Worm (Caenorhabditis elegans) whole organism, young adult: ENCODE data around the gene atg-2.

Experiments
- C06A6.2 ChIP-seq: fragments of 200-800 bp; sonication (Bioruptor generic); conservative IDR thresholded peaks from 2 replicates; pipeline ENCODE4 v1.3.6; 2022; ENCODE audit warnings: missing genetic modification characterization, missing compliant biosample characterization
- D2030.7 ChIP-seq: fragments of 200-800 bp; sonication (Bioruptor generic); IDR thresholded peaks from 2 replicates; pipeline ENCODE4 v1.3.6; 2022; ENCODE audit warnings: missing genetic modification reagents, missing genetic modification characterization, missing compliant biosample characterization
- F10E7.11 ChIP-seq: sonication (generic microtip); optimal IDR thresholded peaks from 2 replicates; lab custom pipeline; 2017; ENCODE audit warnings: mild to moderate bottlenecking, missing genetic modification characterization, moderate library complexity, missing compliant biosample characterization
- F49E8.2 ChIP-seq: sonication (generic microtip); optimal IDR thresholded peaks from 3 replicates; lab custom pipeline; 2017; ENCODE audit warnings: missing genetic modification characterization, mild to moderate bottlenecking, missing compliant biosample characterization, antibody characterized with exemption, moderate library complexity; ENCODE audit not compliant: insufficient read depth
- K12H6.12 ChIP-seq: fragments of 200-800 bp; sonication (Bioruptor generic); optimal IDR thresholded peaks from 2 replicates; lab custom pipeline; 2018; ENCODE audit warnings: mild to moderate bottlenecking, missing genetic modification characterization, missing compliant biosample characterization
- T07F8.4 ChIP-seq: sonication (generic microtip); optimal IDR thresholded peaks from 2 replicates; lab custom pipeline; 2016; ENCODE audit warnings: mild to moderate bottlenecking, missing genetic modification characterization, moderate library complexity, missing compliant biosample characterization
- Y67H2A.10 ChIP-seq: fragments of 200-800 bp; sonication (Bioruptor generic); conservative IDR thresholded peaks from 2 replicates; pipeline ENCODE4 v1.3.6; 2022; ENCODE audit warnings: missing genetic modification reagents, missing genetic modification characterization, missing compliant biosample characterization
- Y95B8A.8 ChIP-seq: fragments of 200-800 bp; sonication (Bioruptor generic); IDR thresholded peaks from 2 replicates; pipeline ENCODE4 v1.3.6; 2022; ENCODE audit warnings: missing genetic modification reagents, missing genetic modification characterization, missing compliant biosample characterization
- athp-1 ChIP-seq: sonication (generic microtip); optimal IDR thresholded peaks from 2 replicates; lab custom pipeline; 2017; ENCODE audit warnings: mild to moderate bottlenecking, missing genetic modification characterization, missing compliant biosample characterization
- cebp-1 ChIP-seq, 2 experiments: fragments of 200-800 bp in 1 of 2; sonication (Bioruptor generic) in 1 of 2; sonication (generic microtip) in 1 of 2; IDR thresholded peaks in 1 of 2; optimal IDR thresholded peaks in 1 of 2; 2 replicates each; pipeline versions ENCODE4 v1.3.6 to Lab custom; 2017 to 2022; ENCODE audit warnings: missing compliant biosample characterization in 2 of 2, missing genetic modification characterization in 2 of 2, mild to moderate bottlenecking in 1 of 2, missing genetic modification reagents in 1 of 2, moderate library complexity in 1 of 2
- ceh-100 ChIP-seq: fragments of 200-800 bp; sonication (Bioruptor generic); IDR thresholded peaks from 2 replicates; pipeline ENCODE4 v1.3.6; 2022; ENCODE audit warnings: missing genetic modification reagents, missing genetic modification characterization, missing compliant biosample characterization
- ceh-27 ChIP-seq: fragments of 200-800 bp; sonication (Bioruptor generic); optimal IDR thresholded peaks from 2 replicates; lab custom pipeline; 2018; ENCODE audit warnings: mild to moderate bottlenecking, missing genetic modification characterization, moderate library complexity, missing compliant biosample characterization
- efl-1 ChIP-seq: fragments of 150-350 bp; optimal IDR thresholded peaks from 2 replicates; lab custom pipeline; 2014; ENCODE audit warnings: missing biosample characterization, missing genetic modification reagents, missing genetic modification characterization
- ekl-4 ChIP-seq: fragments of 200-800 bp; sonication (Bioruptor generic); IDR thresholded peaks from 2 replicates; pipeline ENCODE4 v1.3.6; 2022; ENCODE audit warnings: missing genetic modification reagents, missing genetic modification characterization, missing compliant biosample characterization
- gei-17 ChIP-seq: fragments of 200-800 bp; sonication (Bioruptor generic); optimal IDR thresholded peaks from 2 replicates; lab custom pipeline; 2018; ENCODE audit warnings: mild to moderate bottlenecking, missing genetic modification characterization, missing compliant biosample characterization
- hmg-1.2 ChIP-seq: fragments of 200-800 bp; sonication (Bioruptor generic); IDR thresholded peaks from 2 replicates; pipeline ENCODE4 v1.3.6; 2022; ENCODE audit warnings: missing genetic modification reagents, missing genetic modification characterization, missing compliant biosample characterization
- lag-1 ChIP-seq: fragments of 200-800 bp; sonication (Bioruptor generic); IDR thresholded peaks from 2 replicates; pipeline ENCODE4 v1.3.6; 2022; ENCODE audit warnings: missing genetic modification reagents, missing genetic modification characterization, missing compliant biosample characterization
- let-607 ChIP-seq, 2 experiments: fragments of 200-800 bp in 1 of 2; sonication (Bioruptor generic) in 1 of 2; sonication (generic microtip) in 1 of 2; optimal IDR thresholded peaks; 2 replicates each; lab custom pipeline; 2016 to 2018; ENCODE audit warnings: mild to moderate bottlenecking in 2 of 2, missing compliant biosample characterization in 2 of 2, missing genetic modification characterization in 2 of 2, moderate library complexity in 2 of 2, missing genotype in 1 of 2
- lin-40 ChIP-seq: sonication (generic microtip); optimal IDR thresholded peaks from 2 replicates; lab custom pipeline; 2016; ENCODE audit warnings: missing genetic modification characterization, mild to moderate bottlenecking, missing compliant biosample characterization, missing genotype, missing genetic modification reagents
- lsy-27 ChIP-seq: sonication (generic microtip); optimal IDR thresholded peaks from 2 replicates; lab custom pipeline; 2017; ENCODE audit warnings: missing genetic modification characterization, mild to moderate bottlenecking, missing compliant biosample characterization, antibody characterized with exemption, missing genotype, borderline replicate concordance; ENCODE audit not compliant: insufficient read depth
- mcd-1 ChIP-seq: fragments of 200-800 bp; sonication (Bioruptor generic); IDR thresholded peaks from 2 replicates; pipeline ENCODE4 v1.3.6; 2022; ENCODE audit warnings: missing genetic modification reagents, missing genetic modification characterization, missing compliant biosample characterization
- mes-4 ChIP-seq: sonication (generic microtip); optimal IDR thresholded peaks from 2 replicates; lab custom pipeline; 2016; ENCODE audit warnings: missing genotype, missing genetic modification characterization, missing compliant biosample characterization
- nfyb-1 ChIP-seq: fragments of 200-800 bp; sonication (Bioruptor generic); IDR thresholded peaks from 2 replicates; pipeline ENCODE4 v1.3.6; 2022; ENCODE audit warnings: missing genetic modification reagents, missing genetic modification characterization, missing compliant biosample characterization
- nhr-179 ChIP-seq: sonication (generic microtip); optimal IDR thresholded peaks from 2 replicates; lab custom pipeline; 2016; ENCODE audit warnings: mild to moderate bottlenecking, missing genetic modification characterization, missing compliant biosample characterization
- nhr-80 ChIP-seq: sonication (generic microtip); optimal IDR thresholded peaks from 2 replicates; lab custom pipeline; 2016; ENCODE audit warnings: missing genetic modification characterization, missing compliant biosample characterization
- rec-8 ChIP-seq, 2 experiments: sonication (generic microtip); optimal IDR thresholded peaks; 2 replicates each; lab custom pipeline; 2016; ENCODE audit warnings: mild to moderate bottlenecking in 2 of 2, missing genetic modification characterization in 2 of 2, missing genetic modification reagents in 2 of 2, missing genotype in 2 of 2, missing biosample characterization in 1 of 2, missing compliant biosample characterization in 1 of 2, moderate library complexity in 1 of 2
- sea-2 ChIP-seq: fragments of 200-800 bp; sonication (Bioruptor generic); IDR thresholded peaks from 2 replicates; pipeline ENCODE4 v1.3.6; 2022; ENCODE audit warnings: missing genetic modification characterization, missing compliant biosample characterization
- somi-1 ChIP-seq: fragments of 200-800 bp; sonication (Bioruptor generic); optimal IDR thresholded peaks from 2 replicates; lab custom pipeline; 2018; ENCODE audit warnings: mild to moderate bottlenecking, missing genetic modification characterization, missing compliant biosample characterization
- tbp1 ChIP-seq: fragments of 200-800 bp; sonication (Bioruptor generic); optimal IDR thresholded peaks from 2 replicates; lab custom pipeline; 2018; ENCODE audit warnings: mild to moderate bottlenecking, missing genetic modification characterization, missing compliant biosample characterization
- unc-62 ChIP-seq: fragments of 150-350 bp; optimal IDR thresholded peaks from 2 replicates; lab custom pipeline; 2014; ENCODE audit warnings: missing biosample characterization, missing genetic modification reagents, missing genetic modification characterization
- zim-3 ChIP-seq: sonication (generic microtip); optimal IDR thresholded peaks from 2 replicates; lab custom pipeline; 2017; ENCODE audit warnings: mild to moderate bottlenecking, missing genetic modification characterization, moderate library complexity, missing compliant biosample characterization

The atg-2 gene

DNA sequence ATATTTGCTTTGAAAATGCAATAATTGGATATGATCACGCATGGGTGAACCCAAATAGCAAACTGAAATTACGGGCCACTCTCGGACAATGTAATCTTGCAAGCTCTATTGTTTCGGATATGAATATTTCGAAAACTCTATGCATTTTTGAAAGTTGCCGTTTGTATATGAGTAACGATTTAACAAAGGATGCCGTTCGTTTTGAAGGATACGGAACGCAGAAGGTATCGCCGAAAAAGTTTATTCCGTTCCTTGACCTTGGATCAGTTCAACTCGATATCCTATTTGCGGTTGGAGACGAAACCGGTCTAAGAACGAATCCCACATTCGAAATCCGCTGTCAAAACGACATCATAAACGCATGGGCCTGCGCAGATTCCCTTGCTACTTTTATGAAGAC, 6.5 kb downstream of the atg-2 start:
- no peak for TF ChIP-seq Y95B8A.8 (GFP tag; lab: Robert Waterston, UW)
- no peak for TF ChIP-seq somi-1 (GFP tag; lab: Kevin White, UChicago)
- TF ChIP-seq ekl-4 (GFP tag; lab: Robert Waterston, UW): no peak
- TF ChIP-seq mes-4 (tag; lab: Kevin White, UChicago): no peak
- no peak for TF ChIP-seq lsy-27 (tag; lab: Kevin White, UChicago)
- TF ChIP-seq athp-1 (tag; lab: Kevin White, UChicago): no peak
- TF ChIP-seq F10E7.11 (tag; lab: Kevin White, UChicago): no peak
- no peak for TF ChIP-seq K12H6.12 (tag; lab: Kevin White, UChicago)

DNA sequence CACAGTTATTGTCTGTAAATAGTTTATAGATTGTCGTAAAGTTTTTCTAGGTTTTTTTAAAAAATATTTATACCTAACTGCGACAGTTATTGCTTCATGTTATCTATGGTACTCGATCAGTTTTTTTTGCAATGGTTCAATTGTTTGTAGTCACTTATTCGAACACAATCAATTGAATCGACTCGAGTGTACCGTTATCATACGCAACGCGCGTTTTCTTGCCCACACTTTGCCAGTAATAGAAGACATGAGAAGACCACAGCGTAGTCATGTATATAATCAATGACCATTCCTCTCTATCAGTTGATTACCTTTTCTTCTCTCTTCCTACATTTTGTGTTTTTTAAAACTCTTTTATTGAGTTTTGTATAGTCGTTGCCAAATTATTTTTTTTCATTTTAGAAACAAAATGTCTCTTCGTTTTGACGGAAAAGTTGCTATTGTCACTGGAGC, 11.5 kb downstream of the atg-2 start, which contains the start of gene dhs-28:
Gene dhs-28 (plus strand): TSS at position 403 of the 453 bp plus-strand sequence.
- TF ChIP-seq lin-40 (no peak), T07F8.4 (tag; lab: Kevin White, UChicago) (no peak), Y67H2A.10 (GFP tag; lab: Robert Waterston, UW) (no peak), unc-62 (GFP tag; lab: Kevin White, UChicago) (peak; percentile 6), mcd-1 (GFP tag; lab: Robert Waterston, UW) (no peak), nhr-80 (tag; lab: Kevin White, UChicago) (peak; percentile 85), nfyb-1 (no peak), rec-8 (tag; optimal IDR thresholded peaks at IDR 0.05; lab: Kevin White, UChicago) (no peak), efl-1 (GFP tag; lab: Kevin White, UChicago) (no peak), D2030.7 (GFP tag; lab: Robert Waterston, UW) (no peak), F49E8.2 (no peak), zim-3 (tag; lab: Kevin White, UChicago) (no peak), cebp-1 (GFP tag; IDR thresholded peaks at IDR 0.05; lab: Robert Waterston, UW) (no peak), cebp-1 (tag; optimal IDR thresholded peaks at IDR 0.05; lab: Kevin White, UChicago) (peak; percentile 27), tbp1 (GFP tag; lab: Kevin White, UChicago) (peak; percentile 23), ceh-100 (GFP tag; lab: Robert Waterston, UW) (no peak)

DNA sequence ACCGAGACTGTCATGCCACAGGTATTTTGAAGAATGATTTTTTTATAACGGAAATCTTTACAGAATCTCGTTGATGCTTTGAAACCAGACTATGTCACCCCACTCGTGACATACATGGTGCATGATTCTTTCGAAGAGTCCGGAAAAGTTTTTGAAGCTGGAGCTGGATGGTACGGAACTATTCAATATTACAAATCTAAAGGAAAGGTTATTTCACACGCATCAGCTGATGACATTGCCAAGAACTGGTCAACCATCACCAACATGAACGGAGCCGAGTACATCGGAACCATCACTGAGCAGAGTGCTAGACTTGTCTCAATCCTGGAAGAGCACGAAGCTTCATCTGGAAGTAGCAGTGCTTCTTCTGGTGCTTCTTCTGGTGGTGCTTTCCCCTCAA, 12.6 kb downstream of the atg-2 start:
- no peak for TF ChIP-seq lag-1 (GFP tag; lab: Robert Waterston, UW)
- no peak for TF ChIP-seq gei-17 (GFP tag; lab: Kevin White, UChicago)
- TF ChIP-seq sea-2 (GFP tag; lab: Robert Waterston, UW): no peak
- no peak for TF ChIP-seq nhr-179
- TF ChIP-seq ceh-27 (GFP tag; lab: Kevin White, UChicago): no peak
- no peak for TF ChIP-seq let-607 (tag; optimal IDR thresholded peaks at IDR 0.05; lab: Kevin White, UChicago)
- TF ChIP-seq ceh-100 (GFP tag; lab: Robert Waterston, UW): no peak
- TF ChIP-seq C06A6.2 (GFP tag; lab: Robert Waterston, UW): no peak
- TF ChIP-seq hmg-1.2 (GFP tag; lab: Robert Waterston, UW): no peak

DNA sequence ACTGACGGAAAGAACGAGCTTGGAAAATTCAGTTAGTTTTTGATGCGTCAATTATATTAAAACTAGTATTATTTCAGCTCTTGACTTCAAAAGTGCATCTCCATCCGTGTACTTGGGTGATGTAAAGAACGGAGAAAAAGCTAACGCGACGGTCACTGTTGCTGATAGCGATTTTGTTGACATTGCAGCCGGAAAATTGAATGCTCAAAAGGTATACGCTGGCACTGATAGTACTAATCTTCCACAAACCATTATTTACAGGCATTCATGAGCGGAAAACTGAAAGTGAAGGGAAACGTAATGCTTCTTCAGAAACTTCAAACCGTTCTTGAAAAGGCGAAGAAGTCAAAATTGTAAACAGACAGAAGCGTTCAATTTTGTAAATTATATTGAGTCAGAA, 13.1 kb downstream of the atg-2 start:
- no peak for TF ChIP-seq lag-1 (GFP tag; lab: Robert Waterston, UW)
- TF ChIP-seq nhr-80 (tag; lab: Kevin White, UChicago): peak; percentile 52
